Worm (Caenorhabditis elegans) whole organism, mixed stage, embryonic: ENCODE measurements around the gene C05C8.5.

Source experiments
- blmp-1 ChIP-seq: fragments of 150-350 bp; optimal IDR thresholded peaks from 2 replicates; lab custom pipeline; 2014; ENCODE audit warnings: missing biosample characterization, missing genetic modification characterization
- ces-1 ChIP-seq: fragments of 150-350 bp; optimal IDR thresholded peaks from 2 replicates; lab custom pipeline; 2014; ENCODE audit warnings: missing biosample characterization, missing genetic modification reagents, missing genetic modification characterization
- elt-1 ChIP-seq: sonication (generic microtip); optimal IDR thresholded peaks from 2 replicates; lab custom pipeline; 2017; ENCODE audit warnings: missing genetic modification characterization, mild to moderate bottlenecking, missing compliant biosample characterization, antibody characterized with exemption, moderate library complexity, borderline replicate concordance; ENCODE audit not compliant: insufficient read depth
- ham-2 ChIP-seq: fragments of 200-800 bp; sonication (Bioruptor generic); optimal IDR thresholded peaks from 2 replicates; lab custom pipeline; 2018; ENCODE audit warnings: mild to moderate bottlenecking, missing genetic modification characterization, missing compliant biosample characterization
- lin-13 ChIP-seq: fragments of 150-350 bp; optimal IDR thresholded peaks from 2 replicates; lab custom pipeline; 2014; ENCODE audit warnings: missing biosample characterization, missing genetic modification characterization
- nhr-237 ChIP-seq: fragments of 150-350 bp; optimal IDR thresholded peaks from 2 replicates; lab custom pipeline; 2014; ENCODE audit warnings: missing biosample characterization, missing genetic modification characterization
- nhr-76 ChIP-seq: sonication (generic microtip); optimal IDR thresholded peaks from 2 replicates; lab custom pipeline; 2017; ENCODE audit warnings: missing biosample characterization, missing genetic modification characterization
- snpc-4 ChIP-seq: fragments of 150-350 bp; optimal IDR thresholded peaks from 2 replicates; lab custom pipeline; 2014; ENCODE audit warnings: missing biosample characterization, missing genetic modification characterization
- unc-120 ChIP-seq: sonication (generic microtip); optimal IDR thresholded peaks from 2 replicates; lab custom pipeline; 2017; ENCODE audit warnings: missing genetic modification characterization, missing compliant biosample characterization; ENCODE audit not compliant: poor library complexity, severe bottlenecking
- unc-39 ChIP-seq: fragments of 150-350 bp; optimal IDR thresholded peaks from 2 replicates; lab custom pipeline; 2014; ENCODE audit warnings: missing biosample characterization, missing genetic modification characterization
- unc-62 ChIP-seq: fragments of 150-350 bp; optimal IDR thresholded peaks from 2 replicates; lab custom pipeline; 2014; ENCODE audit warnings: missing biosample characterization, missing genetic modification reagents, missing genetic modification characterization
- ztf-11 ChIP-seq: fragments of 150-350 bp; optimal IDR thresholded peaks from 2 replicates; lab custom pipeline; 2014; ENCODE audit warnings: missing biosample characterization, missing genetic modification characterization

- TF ChIP-seq ces-1 (GFP tag; lab: Kevin White, UChicago) (no peak), unc-62 (GFP tag; lab: Kevin White, UChicago) (no peak), blmp-1 (tag; lab: Kevin White, UChicago) (no peak), ztf-11 (no peak), nhr-237 (no peak), unc-120 (tag; lab: Kevin White, UChicago) (no peak), ham-2 (GFP tag; lab: Kevin White, UChicago) (no peak), lin-13 (no peak), snpc-4 (tag; lab: Kevin White, UChicago) (no peak), elt-1 (tag; lab: Kevin White, UChicago) (no peak), unc-39 (tag; lab: Kevin White, UChicago) (no peak), nhr-76 (tag; lab: Kevin White, UChicago) (no peak)
Observed at ce11 chrV:7279090-7279489, 44.5 kb upstream of the C05C8.5 start, which contains the start of gene C13A2.4.
